Worm (Caenorhabditis elegans): ENCODE data around the gene col-148.
A peak's percentile ranks its signal among the peaks of the same experiment; 100 is the strongest.

col-148 gene

ce11 chrV:10206502-10206901 is 35.1 kb upstream of the col-148 start, which contains the start of gene rpc-25:
rpc-25 (minus strand) TSS chrV:10206602.
- no peak for TF ChIP-seq snpc-4 (tag; optimal IDR thresholded peaks at IDR 0.05)

- no peak for TF ChIP-seq ZK337.2 (GFP tag; IDR thresholded peaks at IDR 0.05)
- TF ChIP-seq duxl-1 (tag; optimal IDR thresholded peaks at IDR 0.05; ENCODE audit: poor library complexity) = peak; percentile 35
Measured at ce11 chrV:10210244-10210643, 31.3 kb upstream of the col-148 start, which contains the start of gene tftc-3. tftc-3 (minus strand) TSS chrV:10210344.

ce11 chrV:10212027-10212426 is 29.5 kb upstream of the col-148 start, which contains the start of gene zhit-3:
zhit-3 (minus strand) TSS chrV:10212127.
- TF ChIP-seq T20F7.1 (GFP tag; optimal IDR thresholded peaks at IDR 0.05) = no peak
- TF ChIP-seq dmd-6 (GFP tag; IDR thresholded peaks at IDR 0.05) = no peak

- TF ChIP-seq attf-4 (tag; optimal IDR thresholded peaks at IDR 0.05) = no peak
- TF ChIP-seq D1046.2 (GFP tag; IDR thresholded peaks at IDR 0.05) = no peak
- TF ChIP-seq F10B5.3 (tag; optimal IDR thresholded peaks at IDR 0.05) = no peak
- TF ChIP-seq nhr-11 (tag; optimal IDR thresholded peaks at IDR 0.05) = no peak
- TF ChIP-seq spr-1 (tag; optimal IDR thresholded peaks at IDR 0.05) = no peak
- TF ChIP-seq unc-130 (GFP tag; optimal IDR thresholded peaks at IDR 0.05) = no peak
- no peak for TF ChIP-seq gei-8 (GFP tag; optimal IDR thresholded peaks at IDR 0.05)
- no peak for TF ChIP-seq zip-2 (tag; optimal IDR thresholded peaks at IDR 0.05)
- no peak for TF ChIP-seq ces-1 (GFP tag; optimal IDR thresholded peaks at IDR 0.05)
- TF ChIP-seq madf-9 (GFP tag; conservative IDR thresholded peaks at IDR 0.05) = no peak
- no peak for TF ChIP-seq skn-1 (tag; optimal IDR thresholded peaks at IDR 0.05)
- TF ChIP-seq ceh-44 (GFP tag; IDR thresholded peaks at IDR 0.05) = no peak
- no peak for TF ChIP-seq Y75B8A.6 (GFP tag; IDR thresholded peaks at IDR 0.05)
- no peak for TF ChIP-seq snpc-4 (tag; optimal IDR thresholded peaks at IDR 0.05)
- no peak for TF ChIP-seq egl-43 (GFP tag; IDR thresholded peaks at IDR 0.05)
- no peak for TF ChIP-seq daf-19 (GFP tag; conservative IDR thresholded peaks at IDR 0.05)
Measured at ce11 chrV:10212627-10213026, 28.9 kb upstream of the col-148 start, which contains the start of gene hpo-40. hpo-40 (plus strand) TSS chrV:10212927.

ce11 chrV:10216724-10217123 is 24.8 kb upstream of the col-148 start, which contains the start of gene ZK856.14:
ZK856.14 (plus strand) TSS chrV:10217024.
- TF ChIP-seq tra-1 (GFP tag; IDR thresholded peaks at IDR 0.05) (no peak), T26A8.4 (GFP tag; IDR thresholded peaks at IDR 0.05) (no peak), T20F7.1 (GFP tag; optimal IDR thresholded peaks at IDR 0.05) (no peak), daf-8 (GFP tag; IDR thresholded peaks at IDR 0.05) (no peak), gei-8 (GFP tag; optimal IDR thresholded peaks at IDR 0.05) (no peak), unc-130 (GFP tag; optimal IDR thresholded peaks at IDR 0.05) (no peak), nhr-76 (tag; optimal IDR thresholded peaks at IDR 0.05) (no peak), Y105C5A.15 (GFP tag; IDR thresholded peaks at IDR 0.05) (no peak), nhr-6 (tag; optimal IDR thresholded peaks at IDR 0.05) (no peak), Y75B8A.6 (GFP tag; IDR thresholded peaks at IDR 0.05) (no peak), lin-13 (GFP tag; optimal IDR thresholded peaks at IDR 0.05) (no peak), mdt-29 (GFP tag; IDR thresholded peaks at IDR 0.05) (no peak), Y5F2A.4 (GFP tag; optimal IDR thresholded peaks at IDR 0.05) (no peak), set-16 (GFP tag; IDR thresholded peaks at IDR 0.05) (no peak)

- no peak for TF ChIP-seq unc-62 (GFP tag; optimal IDR thresholded peaks at IDR 0.05 in 1 of 2)
- TF ChIP-seq unc-62 (tag; optimal IDR thresholded peaks at IDR 0.05) = no peak
- TF ChIP-seq F49E8.2 (tag; optimal IDR thresholded peaks at IDR 0.05; ENCODE audit: borderline replicate concordance) = no peak
- no peak for TF ChIP-seq lin-29 (GFP tag; IDR thresholded peaks at IDR 0.05)
- TF ChIP-seq madf-5 (GFP tag; IDR thresholded peaks at IDR 0.05) = no peak
Measured at ce11 chrV:10220605-10221004, 20.9 kb upstream of the col-148 start, which contains the start of gene C12D8.13. C12D8.13 (minus strand) TSS chrV:10220705.

All from whole organism, L4 larva.